Fruit fly (Drosophila melanogaster) whole organism, embryonic: ENCODE results near the gene CG1161.

Experiments
- ATbp ChIP-seq: fragments of 200-800 bp; sonication (Bioruptor generic); optimal IDR thresholded peaks from 2 replicates; lab custom pipeline; 2017; ENCODE audit warnings: missing biosample characterization, mild to moderate bottlenecking, missing genetic modification characterization, missing genetic modification reagents
- Adf1 ChIP-seq: fragments of 200-800 bp; sonication (Bioruptor generic); IDR thresholded peaks from 2 replicates; pipeline ENCODE4 v1.3.6; 2022; ENCODE audit warnings: missing biosample characterization, missing genetic modification characterization
- Asciz ChIP-seq: fragments of 200-800 bp; sonication (Bioruptor generic); optimal IDR thresholded peaks from 2 replicates; lab custom pipeline; 2017; ENCODE audit warnings: missing biosample characterization, mild to moderate bottlenecking, missing genetic modification characterization, missing genetic modification reagents
- CG11456 ChIP-seq: fragments of 200-800 bp; sonication (Bioruptor generic); IDR thresholded peaks from 3 replicates; pipeline ENCODE4 v1.3.6; 2022; ENCODE audit warnings: missing biosample characterization, missing genetic modification characterization
- CG11723 ChIP-seq: fragments of 200-800 bp; sonication (Bioruptor generic); optimal IDR thresholded peaks from 2 replicates; lab custom pipeline; 2017; ENCODE audit warnings: missing biosample characterization, mild to moderate bottlenecking, missing genetic modification characterization
- CG12104 ChIP-seq: fragments of 200-800 bp; sonication (Bioruptor generic); optimal IDR thresholded peaks from 3 replicates; lab custom pipeline; 2016; ENCODE audit warnings: missing biosample characterization, missing genetic modification characterization
- CG12659 ChIP-seq: fragments of 200-800 bp; sonication (Bioruptor generic); optimal IDR thresholded peaks from 3 replicates; lab custom pipeline; 2017; ENCODE audit warnings: mild to moderate bottlenecking, missing biosample characterization, missing genetic modification reagents, missing genetic modification characterization
- CG12942 ChIP-seq: fragments of 200-800 bp; sonication (Bioruptor generic); optimal IDR thresholded peaks from 3 replicates; lab custom pipeline; 2016; ENCODE audit warnings: missing biosample characterization, missing genetic modification characterization
- CG15269 ChIP-seq: fragments of 200-800 bp; sonication (Bioruptor generic); optimal IDR thresholded peaks from 2 replicates; lab custom pipeline; 2018; ENCODE audit warnings: missing biosample characterization, mild to moderate bottlenecking, missing genetic modification characterization, moderate library complexity
- CG1647 ChIP-seq: fragments of 200-800 bp; sonication (Bioruptor generic); optimal IDR thresholded peaks from 3 replicates; lab custom pipeline; 2016; ENCODE audit warnings: missing biosample characterization, missing genetic modification characterization
- CG17912 ChIP-seq: fragments of 200-800 bp; sonication (Bioruptor generic); optimal IDR thresholded peaks from 2 replicates; lab custom pipeline; 2018; ENCODE audit warnings: missing biosample characterization, mild to moderate bottlenecking, missing genetic modification characterization
- CG18011 ChIP-seq: fragments of 200-800 bp; sonication (Bioruptor generic); optimal IDR thresholded peaks from 2 replicates; lab custom pipeline; 2017; ENCODE audit warnings: missing biosample characterization, missing genetic modification characterization, mild to moderate bottlenecking, moderate library complexity, missing genotype
- CG1832 ChIP-seq: fragments of 200-800 bp; sonication (Bioruptor generic); optimal IDR thresholded peaks from 2 replicates; lab custom pipeline; 2017; ENCODE audit warnings: missing biosample characterization, mild to moderate bottlenecking, missing genetic modification characterization, inconsistent platforms
- CG18619 ChIP-seq: fragments of 200-800 bp; sonication (Bioruptor generic); optimal IDR thresholded peaks from 3 replicates; lab custom pipeline; 2017; ENCODE audit warnings: missing biosample characterization, mild to moderate bottlenecking, missing genetic modification characterization
- CG2116 ChIP-seq: fragments of 200-800 bp; sonication (Bioruptor generic); optimal IDR thresholded peaks from 3 replicates; lab custom pipeline; 2018; ENCODE audit warnings: missing biosample characterization, mild to moderate bottlenecking, missing genetic modification characterization
- CG2202 ChIP-seq: fragments of 200-800 bp; sonication (Bioruptor generic); optimal IDR thresholded peaks from 2 replicates; lab custom pipeline; 2018; ENCODE audit warnings: missing biosample characterization, mild to moderate bottlenecking, missing genetic modification characterization
- CG2712 ChIP-seq: fragments of 200-800 bp; optimal IDR thresholded peaks from 3 replicates; lab custom pipeline; 2019; ENCODE audit warnings: missing biosample characterization, mild to moderate bottlenecking, missing genetic modification characterization, moderate library complexity
- CG32532 ChIP-seq: fragments of 200-800 bp; sonication (Bioruptor generic); IDR thresholded peaks from 2 replicates; pipeline ENCODE4 v1.3.6; 2022; ENCODE audit warnings: missing biosample characterization, missing genetic modification characterization
- CG3726 ChIP-seq: fragments of 200-800 bp; sonication (Bioruptor generic); IDR thresholded peaks from 3 replicates; pipeline ENCODE4, ENCODE4 v1.3.6; 2022; ENCODE audit warnings: missing biosample characterization, missing genetic modification characterization
- CG7357 ChIP-seq: fragments of 200-800 bp; sonication (Bioruptor generic); IDR thresholded peaks from 3 replicates; pipeline ENCODE4 v1.3.6; 2022; ENCODE audit warnings: missing biosample characterization, missing genetic modification characterization
- CG7786 ChIP-seq: fragments of 200-800 bp; sonication (Bioruptor generic); optimal IDR thresholded peaks from 2 replicates; lab custom pipeline; 2016; ENCODE audit warnings: missing biosample characterization, missing genetic modification characterization
- CG8089 ChIP-seq: fragments of 200-800 bp; sonication (Bioruptor generic); optimal IDR thresholded peaks from 3 replicates; lab custom pipeline; 2016; ENCODE audit warnings: missing biosample characterization, missing genetic modification characterization
- CkIIα-i1 ChIP-seq: fragments of 200-800 bp; sonication (Bioruptor generic); IDR thresholded peaks from 2 replicates; pipeline ENCODE4 v1.3.6; 2022; ENCODE audit warnings: missing biosample characterization, missing genetic modification characterization
- Dip2 ChIP-seq: fragments of 200-800 bp; sonication (Bioruptor generic); IDR thresholded peaks from 2 replicates; pipeline ENCODE4 v1.3.6; 2022; ENCODE audit warnings: missing biosample characterization, missing genetic modification characterization
- Dll ChIP-seq: fragments of 200-800 bp; sonication (Bioruptor generic); IDR thresholded peaks from 4 replicates; pipeline ENCODE4 v1.3.6; 2022; ENCODE audit warnings: missing biosample characterization, missing genetic modification characterization; ENCODE audit not compliant: partially characterized antibody
- Doc2 ChIP-seq: fragments of 200-800 bp; sonication (Bioruptor generic); IDR thresholded peaks from 2 replicates; pipeline ENCODE4 v1.3.6; 2022; ENCODE audit warnings: missing biosample characterization, missing genetic modification characterization
- Ets65A ChIP-seq: fragments of 200-800 bp; sonication (Bioruptor generic); peaks from one replicate; lab custom pipeline; 2016; ENCODE audit warnings: missing biosample characterization, missing genetic modification characterization
- MBD-R2 ChIP-seq: fragments of 200-800 bp; sonication (Bioruptor generic); IDR thresholded peaks from 2 replicates; pipeline ENCODE4 v1.3.6; 2022; ENCODE audit warnings: missing biosample characterization, missing genetic modification characterization
- Mes4 ChIP-seq: fragments of 200-800 bp; sonication (Bioruptor generic); optimal IDR thresholded peaks from 2 replicates; lab custom pipeline; 2016; ENCODE audit warnings: missing biosample characterization, missing genetic modification characterization
- PHDP ChIP-seq: fragments of 200-800 bp; sonication (Bioruptor generic); optimal IDR thresholded peaks from 3 replicates; lab custom pipeline; 2018; ENCODE audit warnings: missing biosample characterization, mild to moderate bottlenecking, missing genetic modification characterization, moderate library complexity
- Xbp1 ChIP-seq: fragments of 200-800 bp; sonication (Bioruptor generic); optimal IDR thresholded peaks from 3 replicates; lab custom pipeline; 2016; ENCODE audit warnings: missing biosample characterization, mild to moderate bottlenecking, missing genetic modification characterization
- ab ChIP-seq: fragments of 200-800 bp; sonication (Bioruptor generic); optimal IDR thresholded peaks from 2 replicates; lab custom pipeline; 2016; ENCODE audit warnings: missing biosample characterization, missing genetic modification characterization
- cg ChIP-seq: fragments of 200-800 bp; sonication (Bioruptor generic); optimal IDR thresholded peaks from 3 replicates; lab custom pipeline; 2019; ENCODE audit warnings: missing biosample characterization, mild to moderate bottlenecking, missing genetic modification characterization, moderate library complexity
- crc ChIP-seq: fragments of 200-800 bp; sonication (Bioruptor generic); optimal IDR thresholded peaks from 2 replicates; lab custom pipeline; 2016; ENCODE audit warnings: missing biosample characterization, missing genetic modification characterization
- crol ChIP-seq: fragments of 200-800 bp; sonication (Bioruptor generic); IDR thresholded peaks from 2 replicates; pipeline ENCODE4 v1.3.6; 2022; ENCODE audit warnings: missing biosample characterization, missing genetic modification characterization
- danr ChIP-seq: fragments of 200-800 bp; sonication (Bioruptor generic); IDR thresholded peaks from 2 replicates; pipeline ENCODE4 v1.3.6; 2022; ENCODE audit warnings: missing biosample characterization, missing genetic modification characterization
- dysf ChIP-seq: fragments of 200-800 bp; sonication (Bioruptor generic); IDR thresholded peaks from 3 replicates; pipeline ENCODE4 v1.3.6; 2022; ENCODE audit warnings: missing biosample characterization, missing genetic modification characterization
- eyg ChIP-seq: fragments of 200-800 bp; sonication (Bioruptor generic); optimal IDR thresholded peaks from 3 replicates; lab custom pipeline; 2016; ENCODE audit warnings: missing biosample characterization, missing genetic modification characterization
- fu2 ChIP-seq: fragments of 200-800 bp; sonication (Bioruptor generic); optimal IDR thresholded peaks from 2 replicates; lab custom pipeline; 2016; ENCODE audit warnings: missing biosample characterization, missing genetic modification characterization
- hkb ChIP-seq, 2 experiments: fragments of 200-800 bp in 1 of 2; fragments of >200 bp in 1 of 2; sonication (Bioruptor generic) in 1 of 2; IDR thresholded peaks in 1 of 2; optimal IDR thresholded peaks in 1 of 2; 2 replicates each; pipeline versions ENCODE4 v1.3.6 to Lab custom; 2017 to 2022; ENCODE audit warnings: missing biosample characterization in 1 of 2, missing genetic modification characterization in 1 of 2
- jing ChIP-seq: fragments of 200-800 bp; sonication (Bioruptor generic); optimal IDR thresholded peaks from 2 replicates; lab custom pipeline; 2018; ENCODE audit warnings: missing biosample characterization, mild to moderate bottlenecking, missing genetic modification characterization
- lola ChIP-seq, 3 experiments: fragments of >200 bp in 2 of 3; fragments of 200-800 bp in 1 of 3; sonication (Bioruptor generic) in 1 of 3; optimal IDR thresholded peaks; 2 replicates each; lab custom pipeline; 2017 to 2019; ENCODE audit warnings: missing biosample characterization in 3 of 3, missing genetic modification characterization in 3 of 3, mild to moderate bottlenecking in 1 of 3, moderate library complexity in 1 of 3
- onecut ChIP-seq: fragments of 200-800 bp; sonication (Bioruptor generic); IDR thresholded peaks from 2 replicates; pipeline ENCODE4 v1.3.6; 2022; ENCODE audit warnings: missing biosample characterization, missing genetic modification characterization
- phol ChIP-seq: fragments of 200-800 bp; sonication (Bioruptor generic); optimal IDR thresholded peaks from 3 replicates; lab custom pipeline; 2018; ENCODE audit warnings: missing biosample characterization, mild to moderate bottlenecking, missing genetic modification characterization, moderate library complexity
- schlank ChIP-seq: fragments of 200-800 bp; sonication (Bioruptor generic); optimal IDR thresholded peaks from 2 replicates; lab custom pipeline; 2018; ENCODE audit warnings: missing biosample characterization, mild to moderate bottlenecking, missing genetic modification characterization
- scrt ChIP-seq: fragments of 200-800 bp; sonication (Bioruptor generic); optimal IDR thresholded peaks from 2 replicates; lab custom pipeline; 2018; ENCODE audit warnings: missing biosample characterization, mild to moderate bottlenecking, missing genetic modification characterization, moderate library complexity
- sqz ChIP-seq: fragments of 200-800 bp; sonication (Bioruptor generic); optimal IDR thresholded peaks from 3 replicates; lab custom pipeline; 2018; ENCODE audit warnings: missing biosample characterization, mild to moderate bottlenecking, missing genetic modification characterization
- ssp ChIP-seq: fragments of 200-800 bp; sonication (Bioruptor generic); IDR thresholded peaks from 2 replicates; pipeline ENCODE4 v1.3.6; 2022; ENCODE audit warnings: missing biosample characterization, missing genetic modification characterization
- tll ChIP-seq, 2 experiments: fragments of 200-800 bp in 1 of 2; fragments of >200 bp in 1 of 2; sonication (Bioruptor generic) in 1 of 2; optimal IDR thresholded peaks; 2 replicates each; lab custom pipeline; 2017 to 2019; ENCODE audit warnings: missing biosample characterization in 2 of 2, missing genetic modification characterization in 2 of 2, mild to moderate bottlenecking in 1 of 2, moderate library complexity in 1 of 2
- twi ChIP-seq: fragments of 200-800 bp; optimal IDR thresholded peaks from 2 replicates; lab custom pipeline; 2019; ENCODE audit warnings: missing biosample characterization, mild to moderate bottlenecking, missing genetic modification characterization, moderate library complexity

Gene CG1161

dm6 chr3R:5371563-5371962 lies 16.7 kb downstream of the CG1161 start, which contains the start of gene Polr2F (continued):
- peak; percentile 54 for TF ChIP-seq CG18011 (GFP tag; lab: Kevin White, UChicago)
- peak; percentile 78 for TF ChIP-seq phol (tag; lab: Kevin White, UChicago)
- TF ChIP-seq ab (GFP tag; lab: Kevin White, UChicago): peak; percentile 63
- TF ChIP-seq crc (GFP tag; lab: Kevin White, UChicago): peak; percentile 78
- TF ChIP-seq crol (GFP tag; lab: Robert Waterston, UW): no peak
- TF ChIP-seq CG17912: peak; percentile 92
- 0 out of 4 replicates have a peak, but pooled peaks have one; percentile 45 for TF ChIP-seq Dll (GFP tag; lab: Robert Waterston, UW)
- peak; percentile 52 for TF ChIP-seq Asciz
- TF ChIP-seq jing: no peak
- no peak for TF ChIP-seq hkb (optimal IDR thresholded peaks at IDR 0.05; lab: Kevin White, UChicago)
- peak; percentile 73 for TF ChIP-seq hkb (GFP tag; IDR thresholded peaks at IDR 0.05; lab: Robert Waterston, UW)
- TF ChIP-seq CG11456 (GFP tag; lab: Robert Waterston, UW): peak; percentile 93
- peak; percentile 47; the same call in 1 of the 2 replicates for TF ChIP-seq danr (GFP tag; lab: Robert Waterston, UW)
- peak; percentile 82 for TF ChIP-seq eyg (GFP tag; lab: Kevin White, UChicago)
- peak; percentile 94 for TF ChIP-seq CG1647 (GFP tag; lab: Kevin White, UChicago)
- peak; percentile 100 for TF ChIP-seq CG2116
- no peak for TF ChIP-seq CG15269 (tag; lab: Kevin White, UChicago)
- TF ChIP-seq Ets65A: peak; percentile 100
- TF ChIP-seq CG7357 (GFP tag; lab: Robert Waterston, UW): no peak
- peak; percentile 99 for TF ChIP-seq MBD-R2 (GFP tag; lab: Robert Waterston, UW)
- TF ChIP-seq dysf (GFP tag; lab: Robert Waterston, UW): peak; percentile 73
- no peak for TF ChIP-seq tll (GFP tag; optimal IDR thresholded peaks at IDR 0.05; lab: Kevin White, UChicago)
- TF ChIP-seq Dip2 (GFP tag; lab: Robert Waterston, UW): no peak
- peak; percentile 92 for TF ChIP-seq CG12659 (GFP tag; lab: Kevin White, UChicago)
- no peak for TF ChIP-seq CG1832
- peak; percentile 63 for TF ChIP-seq twi
- TF ChIP-seq lola (GFP tag; optimal IDR thresholded peaks at IDR 0.05; lab: Kevin White, UChicago): peak in 1 of 3 experiments; percentile 51
- TF ChIP-seq Xbp1 (GFP tag; lab: Kevin White, UChicago): peak; percentile 93
- TF ChIP-seq schlank (tag; lab: Kevin White, UChicago): peak; percentile 64
- TF ChIP-seq CG3726 (GFP tag; lab: Robert Waterston, UW): peak; percentile 17; the same call in 1 of the 3 replicates
- peak; percentile 67 for TF ChIP-seq ssp
- TF ChIP-seq CG7786: peak; percentile 93
- peak; percentile 88 for TF ChIP-seq CG12942 (GFP tag; lab: Kevin White, UChicago)
- TF ChIP-seq CG2202 (tag; lab: Kevin White, UChicago): peak; percentile 13
- no peak for TF ChIP-seq cg (GFP tag; lab: Kevin White, UChicago)
- no peak for TF ChIP-seq CkIIα-i1 (GFP tag; lab: Robert Waterston, UW)
- peak; percentile 87 for TF ChIP-seq CG32532
- peak; percentile 95 for TF ChIP-seq fu2
- peak; percentile 73 for TF ChIP-seq CG2712 (tag; lab: Kevin White, UChicago)
- TF ChIP-seq Adf1 (GFP tag; lab: Robert Waterston, UW): peak; percentile 72
- peak; percentile 68 for TF ChIP-seq PHDP (tag; lab: Kevin White, UChicago)
- peak; percentile 79 for TF ChIP-seq CG8089 (GFP tag; lab: Kevin White, UChicago)
- no peak for TF ChIP-seq sqz (GFP tag; lab: Kevin White, UChicago)
- TF ChIP-seq onecut (GFP tag; lab: Robert Waterston, UW): peak; percentile 57
- peak; percentile 40 for TF ChIP-seq CG12104
- peak; percentile 70 for TF ChIP-seq CG11723
- TF ChIP-seq scrt (GFP tag; lab: Kevin White, UChicago): peak; percentile 58
- peak; percentile 73 for TF ChIP-seq CG18619 (GFP tag; lab: Kevin White, UChicago)
- peak; percentile 55 for TF ChIP-seq Mes4 (GFP tag; lab: Kevin White, UChicago)
- peak; percentile 23 for TF ChIP-seq ATbp (GFP tag; lab: Kevin White, UChicago)
- no peak for TF ChIP-seq Doc2 (GFP tag; lab: Robert Waterston, UW)
